Worm (Caenorhabditis elegans) whole organism, L4 larva: Measurements from ENCODE around the gene grl-4.

Source experiments
- dpl-1 ChIP-seq: fragments of 150-350 bp; optimal IDR thresholded peaks from 2 replicates; lab custom pipeline; 2014; ENCODE audit warnings: missing biosample characterization, missing genetic modification reagents, missing genetic modification characterization
- madf-5 ChIP-seq, 2 experiments: fragments of 200-800 bp; sonication (Bioruptor generic); IDR thresholded peaks; 2 replicates each; pipeline ENCODE4 v1.3.6; 2022; ENCODE audit warnings: missing compliant biosample characterization in 2 of 2, missing genetic modification characterization in 2 of 2
- mdl-1 ChIP-seq, 2 experiments: fragments of 150-350 bp in 1 of 2; sonication (generic microtip) in 1 of 2; optimal IDR thresholded peaks; 2 replicates each; lab custom pipeline; 2014 to 2017; ENCODE audit warnings: missing biosample characterization in 2 of 2, missing genetic modification characterization in 2 of 2
- nhr-11 ChIP-seq: fragments of 150-350 bp; optimal IDR thresholded peaks from 2 replicates; lab custom pipeline; 2014; ENCODE audit warnings: missing biosample characterization, missing genetic modification characterization
- skn-1 ChIP-seq: fragments of 150-350 bp; optimal IDR thresholded peaks from 2 replicates; lab custom pipeline; 2014; ENCODE audit warnings: missing biosample characterization, missing genetic modification characterization
- snpc-4 ChIP-seq: fragments of 150-350 bp; optimal IDR thresholded peaks from 2 replicates; lab custom pipeline; 2014; ENCODE audit warnings: missing biosample characterization, missing genetic modification characterization

DNA sequence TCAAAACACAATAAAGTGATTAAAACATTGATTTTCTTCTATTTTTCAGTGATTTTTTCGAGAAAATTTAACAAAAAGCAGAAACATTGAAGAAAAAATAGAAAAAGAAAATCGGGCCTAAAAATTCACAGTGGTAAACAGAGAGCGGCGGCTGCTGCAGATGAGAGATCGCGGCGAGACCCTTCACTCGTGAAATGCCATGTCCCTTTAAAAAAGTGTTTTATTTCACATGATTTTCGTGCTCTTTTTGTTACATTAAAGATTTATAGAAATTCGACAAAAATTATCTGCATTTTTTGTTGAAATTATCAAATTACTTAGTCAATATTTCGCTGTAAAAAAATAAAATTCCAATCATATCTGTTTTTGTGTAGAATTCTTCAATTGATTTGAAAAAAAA is 3.4 kb upstream of the grl-4 start:
- TF ChIP-seq madf-5 (GFP tag; IDR thresholded peaks at IDR 0.05; lab: Robert Waterston, UW) = no peak
- TF ChIP-seq nhr-11 = peak; percentile 6
- no peak for TF ChIP-seq mdl-1 (tag; optimal IDR thresholded peaks at IDR 0.05; lab: Kevin White, UChicago)
- no peak for TF ChIP-seq snpc-4 (tag; lab: Kevin White, UChicago)
- peak; percentile 34 for TF ChIP-seq dpl-1 (GFP tag; lab: Kevin White, UChicago)
- TF ChIP-seq skn-1 (tag; lab: Kevin White, UChicago) = no peak
